Fruit fly (Drosophila melanogaster) whole organism: ENCODE data around the gene Acsx2.

Experiments used
- CG8478 ChIP-seq: fragments of >200 bp; optimal IDR thresholded peaks from 2 replicates; lab custom pipeline; 2018; ENCODE audit warnings: inconsistent platforms
- Dll ChIP-seq: fragments of >200 bp; optimal IDR thresholded peaks from 2 replicates; lab custom pipeline; 2017
- pan ChIP-seq: fragments of >200 bp; optimal IDR thresholded peaks from 2 replicates; lab custom pipeline; 2017
- psq ChIP-seq: fragments of >200 bp; optimal IDR thresholded peaks from 2 replicates; lab custom pipeline; 2017
- usp ChIP-seq: fragments of >200 bp; optimal IDR thresholded peaks from 2 replicates; lab custom pipeline; 2017; ENCODE audit warnings: missing biosample characterization, missing genetic modification characterization, mixed read lengths

DNA sequence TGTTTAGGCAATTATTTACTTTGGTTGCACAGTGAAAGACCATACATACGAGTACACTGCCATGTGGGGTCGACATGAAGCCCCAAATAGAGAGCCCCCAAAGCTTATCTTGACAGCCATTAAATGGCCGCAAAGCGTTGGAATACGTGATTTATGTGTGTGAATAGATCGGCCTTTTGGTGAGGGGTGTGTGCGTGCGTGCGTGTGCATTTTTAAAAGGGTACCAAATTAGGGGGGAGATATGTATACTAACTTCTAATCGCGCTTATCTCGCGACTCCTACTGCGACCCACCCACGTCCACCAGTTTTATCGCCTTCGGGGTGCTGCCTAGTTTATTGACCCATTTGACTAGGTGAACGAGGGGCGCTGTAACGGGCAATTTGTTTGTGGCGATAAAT, 35.7 kb upstream of the Acsx2 start:
- no peak for TF ChIP-seq CG8478 (lab: Kevin White, UChicago)
- no peak for TF ChIP-seq psq (lab: Kevin White, UChicago)
- no peak for TF ChIP-seq usp
- TF ChIP-seq pan (lab: Kevin White, UChicago), result no peak
- no peak for TF ChIP-seq Dll (lab: Kevin White, UChicago)
